Fruit fly (Drosophila melanogaster) whole organism, embryonic: ENCODE data around the gene CG16853.
A peak's percentile ranks its signal among the peaks of the same experiment; 100 is the strongest.

Experiments
- Abd-B ChIP-seq: fragments of 200-800 bp; sonication (Bioruptor generic); optimal IDR thresholded peaks from 2 replicates; lab custom pipeline; 2018; ENCODE audit warnings: missing biosample characterization, mild to moderate bottlenecking, missing genetic modification characterization, moderate library complexity
- Atf6 ChIP-seq: fragments of 200-800 bp; sonication (Bioruptor generic); IDR thresholded peaks from 2 replicates; pipeline ENCODE4 v1.3.6; 2022; ENCODE audit warnings: missing biosample characterization, missing genetic modification characterization
- Blimp-1 ChIP-seq: fragments of 200-800 bp; sonication (Bioruptor generic); optimal IDR thresholded peaks from 3 replicates; lab custom pipeline; 2018; ENCODE audit warnings: missing biosample characterization, missing genetic modification characterization, mild to moderate bottlenecking, moderate library complexity, missing genetic modification reagents
- CG10147 ChIP-seq: fragments of 200-800 bp; sonication (Bioruptor generic); optimal IDR thresholded peaks from 2 replicates; lab custom pipeline; 2019; ENCODE audit warnings: missing biosample characterization, mild to moderate bottlenecking, missing genetic modification characterization, moderate library complexity
- CG10462 ChIP-seq: fragments of 200-800 bp; sonication (Bioruptor generic); optimal IDR thresholded peaks from 2 replicates; lab custom pipeline; 2016; ENCODE audit warnings: missing biosample characterization, missing genetic modification characterization
- CG14441 ChIP-seq: fragments of 200-800 bp; sonication (Bioruptor generic); IDR thresholded peaks from 2 replicates; pipeline ENCODE4 v1.3.6; 2022; ENCODE audit warnings: missing biosample characterization, missing genetic modification characterization
- CG1602 ChIP-seq: fragments of 200-800 bp; sonication (Bioruptor generic); optimal IDR thresholded peaks from 3 replicates; lab custom pipeline; 2016; ENCODE audit warnings: missing biosample characterization, missing genetic modification characterization
- CG16813 ChIP-seq: fragments of 200-800 bp; sonication (Bioruptor generic); IDR thresholded peaks from 3 replicates; pipeline ENCODE4 v1.3.6; 2022; ENCODE audit warnings: missing biosample characterization, missing genetic modification characterization; ENCODE audit not compliant: partially characterized antibody
- CG18011 ChIP-seq: fragments of 200-800 bp; sonication (Bioruptor generic); optimal IDR thresholded peaks from 2 replicates; lab custom pipeline; 2017; ENCODE audit warnings: missing biosample characterization, missing genetic modification characterization, mild to moderate bottlenecking, moderate library complexity, missing genotype
- CG1832 ChIP-seq: fragments of 200-800 bp; sonication (Bioruptor generic); optimal IDR thresholded peaks from 2 replicates; lab custom pipeline; 2017; ENCODE audit warnings: missing biosample characterization, mild to moderate bottlenecking, missing genetic modification characterization, inconsistent platforms
- CG2116 ChIP-seq: fragments of 200-800 bp; sonication (Bioruptor generic); optimal IDR thresholded peaks from 3 replicates; lab custom pipeline; 2018; ENCODE audit warnings: missing biosample characterization, mild to moderate bottlenecking, missing genetic modification characterization
- CG2199 ChIP-seq: fragments of 200-800 bp; sonication (Bioruptor generic); IDR thresholded peaks from 3 replicates; pipeline ENCODE4 v1.3.6; 2022; ENCODE audit warnings: missing biosample characterization, missing genetic modification characterization
- CG32532 ChIP-seq: fragments of 200-800 bp; sonication (Bioruptor generic); IDR thresholded peaks from 2 replicates; pipeline ENCODE4 v1.3.6; 2022; ENCODE audit warnings: missing biosample characterization, missing genetic modification characterization
- CG32772 ChIP-seq: fragments of 200-800 bp; sonication (Bioruptor generic); IDR thresholded peaks from 2 replicates; pipeline ENCODE4 v1.3.6; 2022; ENCODE audit warnings: missing biosample characterization, missing genetic modification characterization
- CG6791 ChIP-seq: fragments of 200-800 bp; sonication (Bioruptor generic); IDR thresholded peaks from 3 replicates; pipeline ENCODE4 v1.3.6; 2022; ENCODE audit warnings: missing biosample characterization, missing genetic modification characterization; ENCODE audit not compliant: partially characterized antibody
- Dip2 ChIP-seq: fragments of 200-800 bp; sonication (Bioruptor generic); IDR thresholded peaks from 2 replicates; pipeline ENCODE4 v1.3.6; 2022; ENCODE audit warnings: missing biosample characterization, missing genetic modification characterization
- Drgx ChIP-seq: fragments of 200-800 bp; sonication (Bioruptor generic); IDR thresholded peaks from 2 replicates; pipeline ENCODE4 v1.3.6; 2022; ENCODE audit warnings: missing biosample characterization, missing genetic modification characterization
- Ets65A ChIP-seq: fragments of 200-800 bp; sonication (Bioruptor generic); peaks from one replicate; lab custom pipeline; 2016; ENCODE audit warnings: missing biosample characterization, missing genetic modification characterization
- Fer2 ChIP-seq: fragments of 200-800 bp; sonication (Bioruptor generic); optimal IDR thresholded peaks from 2 replicates; lab custom pipeline; 2018; ENCODE audit warnings: missing biosample characterization, mild to moderate bottlenecking, missing genetic modification characterization, moderate library complexity
- Gug ChIP-seq: fragments of 200-800 bp; sonication (Bioruptor generic); IDR thresholded peaks from 4 replicates; pipeline ENCODE4 v1.3.6; 2022; ENCODE audit warnings: missing biosample characterization, missing genetic modification characterization
- Lhr ChIP-seq: fragments of 200-800 bp; sonication (Bioruptor generic); optimal IDR thresholded peaks from 3 replicates; lab custom pipeline; 2017; ENCODE audit warnings: mild to moderate bottlenecking, missing biosample characterization, missing genetic modification reagents, missing genetic modification characterization
- Med ChIP-seq: fragments of 200-800 bp; sonication (Bioruptor generic); peaks from one replicate; lab custom pipeline; 2016; ENCODE audit warnings: missing biosample characterization, missing genetic modification characterization, mild to moderate bottlenecking, inconsistent platforms, moderate library complexity
- Mrtf ChIP-seq: fragments of 200-800 bp; sonication (Bioruptor generic); IDR thresholded peaks from 3 replicates; pipeline ENCODE4 v1.3.6; 2022; ENCODE audit warnings: missing biosample characterization, missing genetic modification characterization
- Pdp1 ChIP-seq, 2 experiments: fragments of 200-800 bp; sonication (Bioruptor generic); optimal IDR thresholded peaks; 3 replicates each; lab custom pipeline; 2016; ENCODE audit warnings: missing biosample characterization in 2 of 2, missing genetic modification characterization in 2 of 2, mild to moderate bottlenecking in 1 of 2, moderate library complexity in 1 of 2
- Spps ChIP-seq: fragments of 200-800 bp; sonication (Bioruptor generic); optimal IDR thresholded peaks from 2 replicates; lab custom pipeline; 2018; ENCODE audit warnings: missing biosample characterization, mild to moderate bottlenecking, missing genetic modification characterization
- chinmo ChIP-seq: fragments of 200-800 bp; sonication (Bioruptor generic); IDR thresholded peaks from 4 replicates; pipeline ENCODE4 v1.3.6; 2022; ENCODE audit warnings: missing biosample characterization, missing genetic modification characterization; ENCODE audit not compliant: partially characterized antibody
- dm ChIP-seq: fragments of 200-800 bp; sonication (Bioruptor generic); optimal IDR thresholded peaks from 3 replicates; lab custom pipeline; 2016; ENCODE audit warnings: missing biosample characterization, missing genetic modification characterization
- dysf ChIP-seq: fragments of 200-800 bp; sonication (Bioruptor generic); IDR thresholded peaks from 3 replicates; pipeline ENCODE4 v1.3.6; 2022; ENCODE audit warnings: missing biosample characterization, missing genetic modification characterization
- fd64A ChIP-seq: fragments of 200-800 bp; sonication (Bioruptor generic); optimal IDR thresholded peaks from 3 replicates; lab custom pipeline; 2018; ENCODE audit warnings: missing biosample characterization, mild to moderate bottlenecking, missing genetic modification characterization
- gcm2 ChIP-seq: fragments of 200-800 bp; sonication (Bioruptor generic); optimal IDR thresholded peaks from 2 replicates; lab custom pipeline; 2016; ENCODE audit warnings: missing biosample characterization, missing genetic modification characterization
- gem ChIP-seq: fragments of 200-800 bp; sonication (Bioruptor generic); optimal IDR thresholded peaks from 2 replicates; lab custom pipeline; 2019; ENCODE audit warnings: missing biosample characterization, mild to moderate bottlenecking, missing genetic modification characterization, moderate library complexity
- her ChIP-seq: fragments of 200-800 bp; sonication (Bioruptor generic); optimal IDR thresholded peaks from 2 replicates; lab custom pipeline; 2016; ENCODE audit warnings: missing biosample characterization, missing genetic modification characterization
- inv ChIP-seq: fragments of 200-800 bp; sonication (Bioruptor generic); IDR thresholded peaks from 2 replicates; pipeline ENCODE4 v1.3.6; 2022; ENCODE audit warnings: missing biosample characterization, missing genetic modification characterization; ENCODE audit not compliant: partially characterized antibody
- knrl ChIP-seq: fragments of 200-800 bp; sonication (Bioruptor generic); IDR thresholded peaks from 3 replicates; pipeline ENCODE4 v1.3.6; 2022; ENCODE audit warnings: missing biosample characterization, missing genetic modification characterization; ENCODE audit not compliant: partially characterized antibody
- lab ChIP-seq: fragments of 200-800 bp; sonication (Bioruptor generic); optimal IDR thresholded peaks from 3 replicates; lab custom pipeline; 2017; ENCODE audit warnings: missing biosample characterization, missing genetic modification characterization, mild to moderate bottlenecking, moderate library complexity, missing genetic modification reagents
- maf-S ChIP-seq: fragments of 200-800 bp; sonication (Bioruptor generic); optimal IDR thresholded peaks from 2 replicates; lab custom pipeline; 2016; ENCODE audit warnings: missing biosample characterization, missing genetic modification characterization
- mam ChIP-seq: fragments of 200-800 bp; sonication (Bioruptor generic); optimal IDR thresholded peaks from 3 replicates; lab custom pipeline; 2016; ENCODE audit warnings: missing biosample characterization, missing genetic modification characterization
- mld ChIP-seq: fragments of 200-800 bp; sonication (Bioruptor generic); IDR thresholded peaks from 3 replicates; pipeline ENCODE4 v1.3.6; 2022; ENCODE audit warnings: missing biosample characterization, missing genetic modification characterization; ENCODE audit not compliant: partially characterized antibody
- nau ChIP-seq: fragments of 200-800 bp; sonication (Bioruptor generic); optimal IDR thresholded peaks from 3 replicates; lab custom pipeline; 2017; ENCODE audit warnings: missing biosample characterization, mild to moderate bottlenecking, missing genetic modification characterization, missing genetic modification reagents
- prd ChIP-seq, 3 experiments: fragments of >200 bp in 2 of 3; fragments of 200-800 bp in 1 of 3; sonication (Bioruptor generic) in 1 of 3; optimal IDR thresholded peaks in 2 of 3; IDR thresholded peaks in 1 of 3; 2 replicates in 2 of 3; 3 replicates in 1 of 3; pipeline versions ENCODE4 v1.3.6 to Lab custom; 2017 to 2022; ENCODE audit warnings: missing biosample characterization in 1 of 3, missing genetic modification characterization in 1 of 3
- pum ChIP-seq: fragments of 200-800 bp; sonication (Bioruptor generic); optimal IDR thresholded peaks from 2 replicates; lab custom pipeline; 2016; ENCODE audit warnings: missing biosample characterization, missing genetic modification characterization
- stwl ChIP-seq: fragments of 200-800 bp; sonication (Bioruptor generic); optimal IDR thresholded peaks from 3 replicates; lab custom pipeline; 2018; ENCODE audit warnings: missing biosample characterization, mild to moderate bottlenecking, missing genetic modification characterization, moderate library complexity
- trem ChIP-seq: fragments of 200-800 bp; optimal IDR thresholded peaks from 3 replicates; lab custom pipeline; 2019; ENCODE audit warnings: missing biosample characterization, mild to moderate bottlenecking, missing genetic modification characterization, moderate library complexity
- tx ChIP-seq: fragments of 200-800 bp; sonication (Bioruptor generic); optimal IDR thresholded peaks from 2 replicates; lab custom pipeline; 2016; ENCODE audit warnings: missing biosample characterization, missing genetic modification characterization
- vvl ChIP-seq: fragments of 200-800 bp; sonication (Bioruptor generic); IDR thresholded peaks from 2 replicates; pipeline ENCODE4 v1.3.6; 2022; ENCODE audit warnings: missing biosample characterization, missing genetic modification characterization

The CG16853 gene

dm6 chr2L:13500416-13500815 lies 41.7 kb upstream of the CG16853 start (continued):
- TF ChIP-seq stwl (tag; lab: Kevin White, UChicago) (peak; percentile 42), inv (GFP tag; lab: Robert Waterston, UW) (0 out of 2 replicates have a peak, but pooled peaks have one; percentile 12), pum (GFP tag; lab: Kevin White, UChicago) (no peak), vvl (no peak), Spps (no peak), maf-S (GFP tag; lab: Kevin White, UChicago) (no peak), CG6791 (peak; percentile 59; the same call in 1 of the 3 replicates), prd (optimal IDR thresholded peaks at IDR 0.05; lab: Kevin White, UChicago) (no peak), prd (GFP tag; IDR thresholded peaks at IDR 0.05; lab: Robert Waterston, UW) (no peak), CG32772 (GFP tag; lab: Robert Waterston, UW) (no peak), nau (no peak), gem (tag; lab: Kevin White, UChicago) (no peak), CG32532 (GFP tag; lab: Robert Waterston, UW) (no peak), CG10462 (GFP tag; lab: Kevin White, UChicago) (no peak), her (GFP tag; lab: Kevin White, UChicago) (no peak), fd64A (GFP tag; lab: Kevin White, UChicago) (no peak), CG14441 (GFP tag; lab: Robert Waterston, UW) (no peak), CG1602 (GFP tag; lab: Kevin White, UChicago) (no peak), dm (GFP tag; lab: Kevin White, UChicago) (no peak), Dip2 (GFP tag; lab: Robert Waterston, UW) (peak; percentile 92), Gug (GFP tag; lab: Robert Waterston, UW) (no peak), Drgx (GFP tag; lab: Robert Waterston, UW) (no peak), CG18011 (GFP tag; lab: Kevin White, UChicago) (no peak), Atf6 (GFP tag; lab: Robert Waterston, UW) (no peak), CG16813 (GFP tag; lab: Robert Waterston, UW) (peak; percentile 64), Blimp-1 (GFP tag; lab: Kevin White, UChicago) (no peak), lab (no peak), Mrtf (no peak), CG2116 (GFP tag; lab: Kevin White, UChicago) (no peak), CG2199 (peak; percentile 80; the same call in 2 of the 3 replicates), gcm2 (GFP tag; lab: Kevin White, UChicago) (no peak), trem (no peak), Abd-B (no peak), Fer2 (tag; lab: Kevin White, UChicago) (no peak), mam (GFP tag; lab: Kevin White, UChicago) (no peak)
- TF ChIP-seq, all 482 proteins: peak for 12

dm6 chr2L:13509533-13510240 lies 32.4 kb upstream of the CG16853 start:
- TF ChIP-seq knrl (GFP tag; lab: Robert Waterston, UW): 0 out of 3 replicates have a peak, but pooled peaks have one; percentile 18
- peak; percentile 11 for TF ChIP-seq CG1832
- TF ChIP-seq Ets65A (GFP tag; lab: Kevin White, UChicago): peak; percentile 66
- no peak for TF ChIP-seq CG10147
- peak; percentile 60 for TF ChIP-seq Med (GFP tag; lab: Kevin White, UChicago)
- TF ChIP-seq tx (GFP tag; lab: Kevin White, UChicago): no peak
- no peak for TF ChIP-seq Lhr (GFP tag; lab: Kevin White, UChicago)
- TF ChIP-seq dysf (GFP tag; lab: Robert Waterston, UW): 0 out of 3 replicates have a peak, but pooled peaks have one; percentile 15
- 0 out of 4 replicates have a peak, but pooled peaks have one; percentile 13 for TF ChIP-seq chinmo (GFP tag; lab: Robert Waterston, UW)
- peak in 1 of 2 experiments; percentile 15 for TF ChIP-seq Pdp1 (GFP tag; optimal IDR thresholded peaks at IDR 0.05; lab: Kevin White, UChicago)
- TF ChIP-seq mld (GFP tag; lab: Robert Waterston, UW): 0 out of 3 replicates have a peak, but pooled peaks have one; percentile 45
